Worm (Caenorhabditis elegans): ENCODE measurements around the gene Y17G7B.23.

Y17G7B.23 gene

ce11 chrII:12050607-12051006 lies 51.6 kb downstream of the Y17G7B.23 start (continued):
- no peak for TF ChIP-seq F10B5.3 (tag; optimal IDR thresholded peaks at IDR 0.05)
- no peak for TF ChIP-seq sdz-12 (GFP tag; optimal IDR thresholded peaks at IDR 0.05)
- no peak for TF ChIP-seq hmg-1.1 (GFP tag; IDR thresholded peaks at IDR 0.05)
- TF ChIP-seq fos-1 (tag; optimal IDR thresholded peaks at IDR 0.05) = no peak
- no peak for TF ChIP-seq madf-5 (GFP tag; IDR thresholded peaks at IDR 0.05)
- no peak for TF ChIP-seq nhr-111 (GFP tag; optimal IDR thresholded peaks at IDR 0.05)
- no peak for TF ChIP-seq pha-4 (GFP tag; IDR thresholded peaks at IDR 0.05)
- no peak for TF ChIP-seq pha-4 (tag; optimal IDR thresholded peaks at IDR 0.05)
- no peak for TF ChIP-seq daf-19 (GFP tag; conservative IDR thresholded peaks at IDR 0.05)
- peak in 1 of 2 experiments; percentile 90 for TF ChIP-seq hif-1 (tag; optimal IDR thresholded peaks at IDR 0.05)
- TF ChIP-seq pqm-1 (tag; optimal IDR thresholded peaks at IDR 0.05) = no peak
- TF ChIP-seq gei-8 (GFP tag; optimal IDR thresholded peaks at IDR 0.05) = no peak
- no peak for TF ChIP-seq lin-13 (GFP tag; optimal IDR thresholded peaks at IDR 0.05)
- TF ChIP-seq Y75B8A.6 (GFP tag; IDR thresholded peaks at IDR 0.05) = no peak
- no peak for TF ChIP-seq daf-16 (GFP tag; optimal IDR thresholded peaks at IDR 0.05)
- TF ChIP-seq daf-16 (tag; optimal IDR thresholded peaks at IDR 0.05) = peak; percentile 26
- TF ChIP-seq arid-1 (GFP tag; conservative IDR thresholded peaks at IDR 0.05) = no peak
- TF ChIP-seq ceh-82 (tag; optimal IDR thresholded peaks at IDR 0.05) = no peak
- no peak for TF ChIP-seq nhr-77 (tag; optimal IDR thresholded peaks at IDR 0.05)
- TF ChIP-seq nhr-11 (tag; optimal IDR thresholded peaks at IDR 0.05) = no peak
- no peak for TF ChIP-seq dpl-1 (GFP tag; optimal IDR thresholded peaks at IDR 0.05)
- no peak for TF ChIP-seq attf-4 (tag; optimal IDR thresholded peaks at IDR 0.05)
- peak; percentile 53 for TF ChIP-seq ztf-7 (tag; optimal IDR thresholded peaks at IDR 0.05)
- TF ChIP-seq nhr-10 (tag; optimal IDR thresholded peaks at IDR 0.05) = no peak
- TF ChIP-seq lir-3 (tag; optimal IDR thresholded peaks at IDR 0.05) = no peak
- no peak for TF ChIP-seq spr-3 (GFP tag; optimal IDR thresholded peaks at IDR 0.05)
- TF ChIP-seq daf-12 (tag; optimal IDR thresholded peaks at IDR 0.05) = no peak
- TF ChIP-seq daf-8 (GFP tag; IDR thresholded peaks at IDR 0.05) = no peak
- peak in 1 of 2 experiments; percentile 84 for TF ChIP-seq mdl-1 (tag; optimal IDR thresholded peaks at IDR 0.05)
- no peak for TF ChIP-seq skn-1 (tag; optimal IDR thresholded peaks at IDR 0.05)
- TF ChIP-seq mes-2 (tag; optimal IDR thresholded peaks at IDR 0.05; ENCODE audit: poor library complexity, severe bottlenecking) = no peak
- no peak for TF ChIP-seq T20F7.1 (GFP tag; optimal IDR thresholded peaks at IDR 0.05)
- TF ChIP-seq F26F4.8 (GFP tag; conservative IDR thresholded peaks at IDR 0.05) = no peak
- TF ChIP-seq R02D3.7 (tag; optimal IDR thresholded peaks at IDR 0.05) = no peak
- no peak for TF ChIP-seq tag-97 (GFP tag; IDR thresholded peaks at IDR 0.05)
- TF ChIP-seq dve-1 (tag; optimal IDR thresholded peaks at IDR 0.05; ENCODE audit: insufficient read depth) = peak; percentile 32
- no peak for TF ChIP-seq duxl-1 (tag; optimal IDR thresholded peaks at IDR 0.05; ENCODE audit: poor library complexity)
- peak in 1 of 2 experiments; percentile 53 for TF ChIP-seq lsy-2 (tag; optimal IDR thresholded peaks at IDR 0.05)
- TF ChIP-seq Y48G9A.11 (GFP tag; IDR thresholded peaks at IDR 0.05) = no peak
- TF ChIP-seq aha-1 (tag) = no peak
- TF ChIP-seq hlh-11 (tag; optimal IDR thresholded peaks at IDR 0.05) = peak; percentile 57
- TF ChIP-seq nhr-41 (GFP tag; IDR thresholded peaks at IDR 0.05) = no peak
- no peak for TF ChIP-seq D1046.2 (GFP tag; IDR thresholded peaks at IDR 0.05)
- no peak for TF ChIP-seq nhr-42 (GFP tag; IDR thresholded peaks at IDR 0.05)
- no peak for TF ChIP-seq snpc-1.2 (GFP tag; IDR thresholded peaks at IDR 0.05)
- TF ChIP-seq zip-2 (tag; optimal IDR thresholded peaks at IDR 0.05) = no peak

Measured in whole organism, L4 larva.